Worm (Caenorhabditis elegans): ENCODE results near the gene K08F9.1.

Gene K08F9.1

DNA sequence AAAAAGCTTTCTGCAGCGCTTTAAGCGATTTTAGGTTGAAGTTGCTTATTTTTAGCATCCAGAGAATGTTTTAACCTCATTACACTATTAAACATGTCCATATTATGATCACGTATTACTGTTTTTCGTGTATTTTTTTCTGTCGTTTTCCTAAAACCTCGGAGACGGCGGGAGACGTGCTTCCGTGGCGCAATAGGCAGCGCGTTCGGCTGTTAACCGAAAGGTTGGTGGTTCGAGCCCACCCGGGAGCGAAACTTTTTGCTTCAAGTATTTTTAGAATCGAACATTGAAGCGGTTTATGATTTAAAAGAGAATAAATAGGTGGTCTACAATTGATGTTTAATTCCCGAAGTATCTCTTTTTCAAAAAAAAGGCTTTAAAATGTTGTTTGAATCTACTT, 13.3 kb upstream of the K08F9.1 start:
- peak; percentile 78 for TF ChIP-seq him-1 (tag; optimal IDR thresholded peaks at IDR 0.05)
- no peak for TF ChIP-seq F57C9.4 (tag; optimal IDR thresholded peaks at IDR 0.05)
- TF ChIP-seq hlh-12 (tag; optimal IDR thresholded peaks at IDR 0.05), result no peak
- no peak for TF ChIP-seq lin-35 (GFP tag; optimal IDR thresholded peaks at IDR 0.05)
- peak; percentile 2 for TF ChIP-seq lsy-27 (tag; optimal IDR thresholded peaks at IDR 0.05; ENCODE audit: borderline replicate concordance, insufficient read depth)
- no peak for TF ChIP-seq ZK185.1 (tag; optimal IDR thresholded peaks at IDR 0.05; ENCODE audit: poor library complexity, severe bottlenecking)
- TF ChIP-seq Y56A3A.18 (GFP tag; IDR thresholded peaks at IDR 0.05), result no peak
- no peak for TF ChIP-seq nhr-27 (tag; optimal IDR thresholded peaks at IDR 0.05)
- TF ChIP-seq athp-1 (tag; optimal IDR thresholded peaks at IDR 0.05), result no peak
- TF ChIP-seq B0261.1 (tag; optimal IDR thresholded peaks at IDR 0.05), result peak; percentile 78
- peak; percentile 25; the same call in 1 of the 2 replicates for TF ChIP-seq ceh-100 (GFP tag; IDR thresholded peaks at IDR 0.05)
- peak; percentile 17 for TF ChIP-seq nhr-90 (tag; optimal IDR thresholded peaks at IDR 0.05)
- no peak for TF ChIP-seq madf-8 (GFP tag; conservative IDR thresholded peaks at IDR 0.05)
- no peak for TF ChIP-seq snpc-4 (GFP tag; optimal IDR thresholded peaks at IDR 0.05)
- TF ChIP-seq snpc-4 (tag; optimal IDR thresholded peaks at IDR 0.05), result no peak
- peak; percentile 68; the same call in 1 of the 2 replicates for TF ChIP-seq pbrm-1 (GFP tag; IDR thresholded peaks at IDR 0.05)
- TF ChIP-seq D2030.7 (GFP tag; IDR thresholded peaks at IDR 0.05), result peak; percentile 75
- TF ChIP-seq mxl-1 (tag; optimal IDR thresholded peaks at IDR 0.05), result no peak
- TF ChIP-seq attf-5 (GFP tag; optimal IDR thresholded peaks at IDR 0.05), result peak; percentile 38
- TF ChIP-seq F23B12.7 (tag; optimal IDR thresholded peaks at IDR 0.05; ENCODE audit: insufficient read depth), result peak; percentile 77
- TF ChIP-seq nfyb-1 (GFP tag; IDR thresholded peaks at IDR 0.05), result no peak
- TF ChIP-seq F49E8.2 (tag; optimal IDR thresholded peaks at IDR 0.05; ENCODE audit: insufficient read depth), result no peak
- TF ChIP-seq die-1 (tag; optimal IDR thresholded peaks at IDR 0.05), result peak; percentile 41
- no peak for TF ChIP-seq hrde-1 (tag; optimal IDR thresholded peaks at IDR 0.05; ENCODE audit: borderline replicate concordance)
- TF ChIP-seq let-607 (tag; optimal IDR thresholded peaks at IDR 0.05), result no peak
- peak; percentile 87 for TF ChIP-seq tbp1 (GFP tag; optimal IDR thresholded peaks at IDR 0.05)
- peak; percentile 55 for TF ChIP-seq rpc-1 (optimal IDR thresholded peaks at IDR 0.05)
- TF ChIP-seq rpc-1 (tag; optimal IDR thresholded peaks at IDR 0.05), result peak; percentile 79
- TF ChIP-seq rcor-1 (GFP tag; IDR thresholded peaks at IDR 0.05), result no peak
- TF ChIP-seq F57A8.1 (GFP tag; optimal IDR thresholded peaks at IDR 0.05), result no peak
- no peak for TF ChIP-seq zim-3 (tag; optimal IDR thresholded peaks at IDR 0.05)
- TF ChIP-seq nhr-80 (tag; optimal IDR thresholded peaks at IDR 0.05), result no peak
- peak; percentile 17 for TF ChIP-seq snpc-1.1 (tag; optimal IDR thresholded peaks at IDR 0.05; ENCODE audit: insufficient read depth)
- TF ChIP-seq ztf-28 (GFP tag; IDR thresholded peaks at IDR 0.05), result 0 out of 2 replicates have a peak, but pooled peaks have one; percentile 53
- no peak for TF ChIP-seq ztf-3 (GFP tag; optimal IDR thresholded peaks at IDR 0.05)
- no peak for TF ChIP-seq atf-7 (tag; optimal IDR thresholded peaks at IDR 0.05)
- no peak for TF ChIP-seq let-526 (GFP tag; IDR thresholded peaks at IDR 0.05)
- TF ChIP-seq hmg-1.2 (GFP tag; IDR thresholded peaks at IDR 0.05), result peak; percentile 62; the same call in 1 of the 2 replicates

DNA sequence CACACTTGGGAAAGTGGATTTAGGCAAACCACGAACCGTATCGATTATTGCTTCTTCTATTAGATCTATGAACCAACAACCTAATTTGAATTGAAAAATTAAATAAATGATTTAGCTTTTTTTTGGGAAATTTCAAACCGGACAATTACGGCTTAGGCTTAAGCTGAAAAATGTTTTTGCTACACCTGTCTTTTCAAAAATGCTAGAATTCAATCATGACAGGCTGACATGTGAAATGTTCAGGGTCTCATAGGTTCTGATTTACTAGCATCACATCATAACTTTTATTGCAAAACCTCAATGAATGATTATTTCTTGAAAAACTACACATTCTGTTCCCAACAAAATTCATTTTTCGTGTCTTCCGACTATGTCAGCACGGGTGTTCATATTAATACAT, 10.1 kb upstream of the K08F9.1 start, which contains the start of gene srh-55:
TSS of gene srh-55 (plus strand) at position 301 of the 400 bp plus-strand sequence.
- no peak for TF ChIP-seq aptf-3 (GFP tag; IDR thresholded peaks at IDR 0.05)
- TF ChIP-seq hrde-1 (tag; optimal IDR thresholded peaks at IDR 0.05; ENCODE audit: borderline replicate concordance), result no peak
- no peak for TF ChIP-seq F22D6.2 (tag; optimal IDR thresholded peaks at IDR 0.05)
